Worm (Caenorhabditis elegans) whole organism, midembryonic: ENCODE results near the gene W08A12.3.

Experiments used
- cog-1 ChIP-seq: sonication (generic microtip); optimal IDR thresholded peaks from 2 replicates; lab custom pipeline; 2016; ENCODE audit warnings: missing genetic modification characterization, missing compliant biosample characterization
- flt-1 ChIP-seq: fragments of 200-800 bp; sonication (Bioruptor generic); IDR thresholded peaks from 2 replicates; pipeline ENCODE4 v1.3.6; 2022; ENCODE audit warnings: missing genetic modification characterization, missing compliant biosample characterization

ce11 chrV:3697071-3697470, 14.4 kb downstream of the W08A12.3 start:
- no peak for TF ChIP-seq flt-1 (GFP tag; lab: Robert Waterston, UW)
- no peak for TF ChIP-seq cog-1
